Fruit fly (Drosophila melanogaster) whole organism, embryonic: Measurements from ENCODE around the gene Grip128.

ENCODE experiments used
- Ada2b ChIP-seq: fragments of 200-800 bp; sonication (Bioruptor generic); IDR thresholded peaks from 2 replicates; pipeline ENCODE4 v1.3.6; 2022; ENCODE audit warnings: missing biosample characterization, missing genetic modification characterization
- CG10267 ChIP-seq: fragments of 200-800 bp; sonication (Bioruptor generic); optimal IDR thresholded peaks from 2 replicates; lab custom pipeline; 2018; ENCODE audit warnings: missing biosample characterization, mild to moderate bottlenecking, missing genetic modification characterization, moderate library complexity
- CG10321 ChIP-seq: fragments of 200-800 bp; sonication (Bioruptor generic); IDR thresholded peaks from 2 replicates; pipeline ENCODE4 v1.3.6; 2022; ENCODE audit warnings: missing biosample characterization, missing genetic modification characterization
- CG11560 ChIP-seq: fragments of 200-800 bp; sonication (Bioruptor generic); IDR thresholded peaks from 3 replicates; pipeline ENCODE4 v1.3.6; 2022; ENCODE audit warnings: missing biosample characterization, missing genetic modification characterization
- CG12391 ChIP-seq: fragments of 200-800 bp; sonication (Bioruptor generic); optimal IDR thresholded peaks from 3 replicates; lab custom pipeline; 2018; ENCODE audit warnings: missing biosample characterization, mild to moderate bottlenecking, missing genetic modification characterization, moderate library complexity
- CG14710 ChIP-seq: fragments of 200-800 bp; sonication (Bioruptor generic); optimal IDR thresholded peaks from 3 replicates; lab custom pipeline; 2019; ENCODE audit warnings: missing biosample characterization, mild to moderate bottlenecking, missing genetic modification characterization, moderate library complexity
- CG15514 ChIP-seq: fragments of 200-800 bp; sonication (Bioruptor generic); optimal IDR thresholded peaks from 3 replicates; lab custom pipeline; 2017; ENCODE audit warnings: missing biosample characterization, missing genetic modification characterization, mild to moderate bottlenecking, moderate library complexity, missing genetic modification reagents
- CG15696 ChIP-seq: fragments of 200-800 bp; sonication (Bioruptor generic); optimal IDR thresholded peaks from 2 replicates; lab custom pipeline; 2019; ENCODE audit warnings: missing biosample characterization, mild to moderate bottlenecking, missing genetic modification characterization, moderate library complexity
- CG1602 ChIP-seq: fragments of 200-800 bp; sonication (Bioruptor generic); optimal IDR thresholded peaks from 3 replicates; lab custom pipeline; 2016; ENCODE audit warnings: missing biosample characterization, missing genetic modification characterization
- CG1603 ChIP-seq: fragments of 200-800 bp; sonication (Bioruptor generic); optimal IDR thresholded peaks from 2 replicates; lab custom pipeline; 2019; ENCODE audit warnings: missing biosample characterization, mild to moderate bottlenecking, missing genetic modification characterization, moderate library complexity
- CG16815 ChIP-seq: fragments of 200-800 bp; sonication (Bioruptor generic); optimal IDR thresholded peaks from 3 replicates; lab custom pipeline; 2017; ENCODE audit warnings: missing biosample characterization, mild to moderate bottlenecking, missing genetic modification characterization
- CG17829 ChIP-seq: fragments of 200-800 bp; optimal IDR thresholded peaks from 2 replicates; lab custom pipeline; 2019; ENCODE audit warnings: missing biosample characterization, mild to moderate bottlenecking, missing genetic modification characterization, moderate library complexity
- CG1832 ChIP-seq: fragments of 200-800 bp; sonication (Bioruptor generic); optimal IDR thresholded peaks from 2 replicates; lab custom pipeline; 2017; ENCODE audit warnings: missing biosample characterization, mild to moderate bottlenecking, missing genetic modification characterization, inconsistent platforms
- CG34376 ChIP-seq: fragments of 200-800 bp; sonication (Bioruptor generic); optimal IDR thresholded peaks from 2 replicates; lab custom pipeline; 2018; ENCODE audit warnings: missing biosample characterization, mild to moderate bottlenecking, missing genetic modification characterization
- CG9437 ChIP-seq: fragments of 200-800 bp; sonication (Bioruptor generic); optimal IDR thresholded peaks from 2 replicates; lab custom pipeline; 2018; ENCODE audit warnings: missing biosample characterization, mild to moderate bottlenecking, missing genetic modification characterization
- CG9609 ChIP-seq: fragments of 200-800 bp; sonication (Bioruptor generic); optimal IDR thresholded peaks from 3 replicates; lab custom pipeline; 2016; ENCODE audit warnings: missing biosample characterization, missing genetic modification characterization
- CoRest ChIP-seq: fragments of 200-800 bp; sonication (Bioruptor generic); optimal IDR thresholded peaks from 3 replicates; lab custom pipeline; 2018; ENCODE audit warnings: missing biosample characterization, mild to moderate bottlenecking, missing genetic modification characterization, moderate library complexity
- Dad ChIP-seq: fragments of 200-800 bp; sonication (Bioruptor generic); optimal IDR thresholded peaks from 3 replicates; lab custom pipeline; 2016; ENCODE audit warnings: missing biosample characterization, missing genetic modification characterization
- E2f1 ChIP-seq: fragments of 200-800 bp; sonication (Bioruptor generic); IDR thresholded peaks from 2 replicates; pipeline ENCODE4 v1.3.6; 2022; ENCODE audit warnings: missing biosample characterization, missing genetic modification characterization
- Elba2 ChIP-seq: fragments of 200-800 bp; sonication (Bioruptor generic); optimal IDR thresholded peaks from 3 replicates; lab custom pipeline; 2016; ENCODE audit warnings: missing biosample characterization, missing genetic modification characterization
- Gug ChIP-seq: fragments of 200-800 bp; sonication (Bioruptor generic); IDR thresholded peaks from 4 replicates; pipeline ENCODE4 v1.3.6; 2022; ENCODE audit warnings: missing biosample characterization, missing genetic modification characterization
- Hr3 ChIP-seq: fragments of 200-800 bp; sonication (Bioruptor generic); optimal IDR thresholded peaks from 3 replicates; lab custom pipeline; 2016; ENCODE audit warnings: missing biosample characterization, missing genetic modification characterization
- Lhr ChIP-seq: fragments of 200-800 bp; sonication (Bioruptor generic); optimal IDR thresholded peaks from 3 replicates; lab custom pipeline; 2017; ENCODE audit warnings: mild to moderate bottlenecking, missing biosample characterization, missing genetic modification reagents, missing genetic modification characterization
- Nf-YA ChIP-seq: fragments of 200-800 bp; sonication (Bioruptor generic); IDR thresholded peaks from 2 replicates; pipeline ENCODE4 v1.3.6; 2022; ENCODE audit warnings: missing biosample characterization, missing genetic modification characterization
- Nf-YB ChIP-seq: fragments of 200-800 bp; sonication (Bioruptor generic); optimal IDR thresholded peaks from 3 replicates; lab custom pipeline; 2019; ENCODE audit warnings: missing biosample characterization, mild to moderate bottlenecking, missing genetic modification characterization, moderate library complexity
- PHDP ChIP-seq: fragments of 200-800 bp; sonication (Bioruptor generic); optimal IDR thresholded peaks from 3 replicates; lab custom pipeline; 2018; ENCODE audit warnings: missing biosample characterization, mild to moderate bottlenecking, missing genetic modification characterization, moderate library complexity
- Pdp1 ChIP-seq, 2 experiments: fragments of 200-800 bp; sonication (Bioruptor generic); optimal IDR thresholded peaks; 3 replicates each; lab custom pipeline; 2016; ENCODE audit warnings: missing biosample characterization in 2 of 2, missing genetic modification characterization in 2 of 2, mild to moderate bottlenecking in 1 of 2, moderate library complexity in 1 of 2
- Rfx ChIP-seq: fragments of 200-800 bp; sonication (Bioruptor generic); IDR thresholded peaks from 2 replicates; pipeline ENCODE4 v1.3.6; 2022; ENCODE audit warnings: missing biosample characterization, missing genetic modification characterization
- Tbp ChIP-seq: fragments of >200 bp; optimal IDR thresholded peaks from 2 replicates; lab custom pipeline; 2018; ENCODE audit warnings: missing biosample characterization, missing genetic modification characterization
- Xbp1 ChIP-seq: fragments of 200-800 bp; sonication (Bioruptor generic); optimal IDR thresholded peaks from 3 replicates; lab custom pipeline; 2016; ENCODE audit warnings: missing biosample characterization, mild to moderate bottlenecking, missing genetic modification characterization
- amos ChIP-seq: fragments of 200-800 bp; sonication (Bioruptor generic); IDR thresholded peaks from 2 replicates; pipeline ENCODE4 v1.3.6; 2022; ENCODE audit warnings: missing biosample characterization, missing genetic modification characterization; ENCODE audit not compliant: partially characterized antibody
- ap ChIP-seq: fragments of 200-800 bp; sonication (Bioruptor generic); IDR thresholded peaks from 2 replicates; pipeline ENCODE4 v1.3.6; 2022; ENCODE audit warnings: missing biosample characterization, missing genetic modification characterization
- bbx ChIP-seq: fragments of 200-800 bp; sonication (Bioruptor generic); IDR thresholded peaks from 2 replicates; pipeline ENCODE4 v1.3.6; 2022; ENCODE audit warnings: missing biosample characterization, missing genetic modification characterization; ENCODE audit not compliant: partially characterized antibody
- chinmo ChIP-seq: fragments of 200-800 bp; sonication (Bioruptor generic); IDR thresholded peaks from 4 replicates; pipeline ENCODE4 v1.3.6; 2022; ENCODE audit warnings: missing biosample characterization, missing genetic modification characterization; ENCODE audit not compliant: partially characterized antibody
- dysf ChIP-seq: fragments of 200-800 bp; sonication (Bioruptor generic); IDR thresholded peaks from 3 replicates; pipeline ENCODE4 v1.3.6; 2022; ENCODE audit warnings: missing biosample characterization, missing genetic modification characterization
- fd102C ChIP-seq: fragments of 200-800 bp; sonication (Bioruptor generic); optimal IDR thresholded peaks from 2 replicates; lab custom pipeline; 2018; ENCODE audit warnings: missing biosample characterization, mild to moderate bottlenecking, missing genetic modification characterization, moderate library complexity
- hbn ChIP-seq: fragments of 200-800 bp; sonication (Bioruptor generic); IDR thresholded peaks from 2 replicates; pipeline ENCODE4 v1.3.6; 2022; ENCODE audit warnings: missing biosample characterization, missing genetic modification characterization; ENCODE audit not compliant: partially characterized antibody
- hkb ChIP-seq, 2 experiments: fragments of 200-800 bp in 1 of 2; fragments of >200 bp in 1 of 2; sonication (Bioruptor generic) in 1 of 2; IDR thresholded peaks in 1 of 2; optimal IDR thresholded peaks in 1 of 2; 2 replicates each; pipeline versions ENCODE4 v1.3.6 to Lab custom; 2017 to 2022; ENCODE audit warnings: missing biosample characterization in 1 of 2, missing genetic modification characterization in 1 of 2
- odd ChIP-seq: fragments of 200-800 bp; sonication (Bioruptor generic); optimal IDR thresholded peaks from 2 replicates; lab custom pipeline; 2017; ENCODE audit warnings: missing biosample characterization, mild to moderate bottlenecking, missing genetic modification characterization
- otp ChIP-seq: fragments of 200-800 bp; sonication (Bioruptor generic); IDR thresholded peaks from 3 replicates; pipeline ENCODE4, ENCODE4 v1.3.6; 2022; ENCODE audit warnings: missing biosample characterization, missing genetic modification characterization
- p53 ChIP-seq: fragments of 200-800 bp; sonication (Bioruptor generic); optimal IDR thresholded peaks from 2 replicates; lab custom pipeline; 2016; ENCODE audit warnings: missing biosample characterization, missing genetic modification characterization
- slbo ChIP-seq: fragments of 200-800 bp; sonication (Bioruptor generic); IDR thresholded peaks from 2 replicates; pipeline ENCODE4 v1.3.6; 2022; ENCODE audit warnings: missing biosample characterization, missing genetic modification characterization
- sug ChIP-seq: fragments of 200-800 bp; optimal IDR thresholded peaks from 2 replicates; lab custom pipeline; 2019; ENCODE audit warnings: missing biosample characterization, mild to moderate bottlenecking, missing genetic modification characterization, moderate library complexity
- tap ChIP-seq: fragments of 200-800 bp; optimal IDR thresholded peaks from 3 replicates; lab custom pipeline; 2019; ENCODE audit warnings: missing biosample characterization, mild to moderate bottlenecking, missing genetic modification characterization, moderate library complexity
- tna ChIP-seq: fragments of 200-800 bp; sonication (Bioruptor generic); IDR thresholded peaks from 2 replicates; pipeline ENCODE4 v1.3.6; 2022; ENCODE audit warnings: missing biosample characterization, missing genetic modification characterization; ENCODE audit not compliant: partially characterized antibody
- vvl ChIP-seq: fragments of 200-800 bp; sonication (Bioruptor generic); IDR thresholded peaks from 2 replicates; pipeline ENCODE4 v1.3.6; 2022; ENCODE audit warnings: missing biosample characterization, missing genetic modification characterization
- zen ChIP-seq: fragments of 200-800 bp; sonication (Bioruptor generic); optimal IDR thresholded peaks from 3 replicates; lab custom pipeline; 2018; ENCODE audit warnings: missing biosample characterization, mild to moderate bottlenecking, missing genetic modification characterization, moderate library complexity

Grip128 gene

DNA sequence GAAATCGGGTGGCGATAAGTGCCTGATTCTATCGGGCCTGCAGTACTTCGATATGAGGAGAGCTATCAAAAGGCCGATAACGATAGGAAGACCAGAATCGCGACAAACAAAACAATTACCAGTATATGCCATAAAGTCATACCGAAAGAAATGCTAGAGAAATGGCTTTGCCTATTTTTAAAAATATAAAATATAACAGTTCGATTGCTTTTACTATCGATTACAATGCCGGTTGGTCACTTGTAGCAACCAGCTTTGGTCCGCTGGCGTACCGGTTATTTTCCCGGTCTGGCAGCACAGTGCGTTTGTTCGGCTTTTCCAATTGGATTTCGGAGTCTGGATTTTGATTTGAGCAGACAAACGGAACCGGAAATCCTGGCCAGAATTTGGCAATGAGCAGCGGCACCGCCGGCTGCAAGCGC, 9.5 kb downstream of the Grip128 start, which contains the start of the genes shtd, CG6294 and CG6299 (continued):
- TF ChIP-seq CG15514 (GFP tag; lab: Kevin White, UChicago), result peak; percentile 94
- TF ChIP-seq Elba2 (GFP tag; lab: Kevin White, UChicago), result peak; percentile 54
- peak; percentile 99 for TF ChIP-seq tna
- TF ChIP-seq bbx, result peak; percentile 93

DNA sequence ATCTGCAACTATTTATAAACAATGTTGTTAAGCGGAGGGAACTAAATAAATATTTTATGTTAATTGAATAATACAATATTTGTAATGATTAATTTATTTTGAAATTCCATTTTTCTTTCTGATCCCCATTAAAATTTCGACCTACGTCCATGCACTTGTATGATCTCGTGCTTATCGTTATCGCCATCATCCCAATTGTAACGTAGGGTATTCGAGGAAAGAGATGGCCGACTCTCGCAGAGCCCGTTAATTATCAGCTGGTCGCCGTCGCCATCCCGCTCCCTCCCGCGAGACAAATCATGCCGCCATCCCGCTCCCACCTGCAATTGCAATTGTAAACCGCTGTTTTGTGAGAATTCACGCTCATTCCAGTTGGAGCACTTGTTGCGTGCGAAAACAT, 18.8 kb downstream of the Grip128 start, which contains the start of gene CG11655:
Gene CG11655, plus strand, starts transcription at position 351 of the 400 bp plus-strand sequence.
- TF ChIP-seq Nf-YB (GFP tag; lab: Kevin White, UChicago) (peak; percentile 26), CoRest (tag; lab: Kevin White, UChicago) (peak; percentile 33), Lhr (GFP tag; lab: Kevin White, UChicago) (peak; percentile 8), chinmo (GFP tag; lab: Robert Waterston, UW) (0 out of 4 replicates have a peak, but pooled peaks have one; percentile 52), CG10267 (tag; lab: Kevin White, UChicago) (peak; percentile 1), Xbp1 (peak; percentile 23), CG34376 (GFP tag; lab: Kevin White, UChicago) (peak; percentile 15), CG17829 (tag; lab: Kevin White, UChicago) (peak; percentile 38), Rfx (GFP tag; lab: Robert Waterston, UW) (peak; percentile 45; the same call in 1 of the 2 replicates), hbn (GFP tag; lab: Robert Waterston, UW) (no peak), fd102C (GFP tag; lab: Kevin White, UChicago) (no peak), E2f1 (GFP tag; lab: Robert Waterston, UW) (peak; percentile 28; the same call in 1 of the 2 replicates), Pdp1 (GFP tag; optimal IDR thresholded peaks at IDR 0.05; lab: Kevin White, UChicago) (peak in 1 of 2 experiments; percentile 32), CG10321 (GFP tag; lab: Robert Waterston, UW) (peak; percentile 92), CG14710 (peak; percentile 24), CG9437 (GFP tag; lab: Kevin White, UChicago) (no peak), Hr3 (GFP tag; lab: Kevin White, UChicago) (peak; percentile 4), vvl (peak; percentile 61), CG15696 (tag; lab: Kevin White, UChicago) (peak; percentile 4), PHDP (tag; lab: Kevin White, UChicago) (peak; percentile 43), CG9609 (GFP tag; lab: Kevin White, UChicago) (peak; percentile 13), CG1602 (GFP tag; lab: Kevin White, UChicago) (peak; percentile 24), Nf-YA (GFP tag; lab: Robert Waterston, UW) (no peak), ap (GFP tag; lab: Robert Waterston, UW) (0 out of 2 replicates have a peak, but pooled peaks have one; percentile 11), tap (no peak), slbo (GFP tag; lab: Robert Waterston, UW) (peak; percentile 64), zen (tag; lab: Kevin White, UChicago) (peak; percentile 80), p53 (GFP tag; lab: Kevin White, UChicago) (no peak), amos (GFP tag; lab: Robert Waterston, UW) (no peak), hkb (optimal IDR thresholded peaks at IDR 0.05; lab: Kevin White, UChicago) (no peak), hkb (GFP tag; IDR thresholded peaks at IDR 0.05; lab: Robert Waterston, UW) (peak; percentile 43; the same call in 1 of the 2 replicates), Tbp (GFP tag; lab: Kevin White, UChicago) (no peak), odd (GFP tag; lab: Kevin White, UChicago) (no peak), CG11560 (no peak), dysf (GFP tag; lab: Robert Waterston, UW) (peak; percentile 41; the same call in 1 of the 3 replicates), Gug (GFP tag; lab: Robert Waterston, UW) (peak; percentile 43; the same call in 1 of the 4 replicates), CG12391 (tag; lab: Kevin White, UChicago) (peak; percentile 54), CG1832 (GFP tag; lab: Kevin White, UChicago) (peak; percentile 82), CG1603 (no peak), otp (GFP tag; lab: Robert Waterston, UW) (peak; percentile 75; the same call in 2 of the 3 replicates), sug (tag; lab: Kevin White, UChicago) (peak; percentile 24), CG16815 (GFP tag; lab: Kevin White, UChicago) (no peak), Dad (GFP tag; lab: Kevin White, UChicago) (no peak), Ada2b (peak; percentile 21; the same call in 1 of the 2 replicates)
